Worm (Caenorhabditis elegans) whole organism, mixed stage, embryonic: ENCODE measurements around the gene lmtr-3.

Source experiments
- blmp-1 ChIP-seq: fragments of 150-350 bp; optimal IDR thresholded peaks from 2 replicates; lab custom pipeline; 2014; ENCODE audit warnings: missing biosample characterization, missing genetic modification characterization
- ces-1 ChIP-seq: fragments of 150-350 bp; optimal IDR thresholded peaks from 2 replicates; lab custom pipeline; 2014; ENCODE audit warnings: missing biosample characterization, missing genetic modification reagents, missing genetic modification characterization
- ham-2 ChIP-seq: fragments of 200-800 bp; sonication (Bioruptor generic); optimal IDR thresholded peaks from 2 replicates; lab custom pipeline; 2018; ENCODE audit warnings: mild to moderate bottlenecking, missing genetic modification characterization, missing compliant biosample characterization
- mep-1 ChIP-seq: fragments of 150-350 bp; optimal IDR thresholded peaks from 2 replicates; lab custom pipeline; 2017; ENCODE audit warnings: missing biosample characterization, missing genetic modification reagents, missing genetic modification characterization, inconsistent platforms
- nhr-12 ChIP-seq: fragments of 150-350 bp; optimal IDR thresholded peaks from 2 replicates; lab custom pipeline; 2014; ENCODE audit warnings: missing biosample characterization, missing genetic modification characterization
- nhr-28 ChIP-seq: fragments of 150-350 bp; optimal IDR thresholded peaks from 2 replicates; lab custom pipeline; 2014; ENCODE audit warnings: missing biosample characterization, missing genetic modification characterization
- nhr-76 ChIP-seq: sonication (generic microtip); optimal IDR thresholded peaks from 2 replicates; lab custom pipeline; 2017; ENCODE audit warnings: missing biosample characterization, missing genetic modification characterization
- pha-4 ChIP-seq: fragments of 150-350 bp; optimal IDR thresholded peaks from 2 replicates; lab custom pipeline; 2018; ENCODE audit warnings: missing biosample characterization, missing genetic modification reagents, missing genetic modification characterization
- sem-2 ChIP-seq: fragments of 200-800 bp; sonication (Bioruptor generic); optimal IDR thresholded peaks from 2 replicates; lab custom pipeline; 2018; ENCODE audit warnings: mild to moderate bottlenecking, missing genetic modification characterization, missing compliant biosample characterization
- unc-39 ChIP-seq: fragments of 150-350 bp; optimal IDR thresholded peaks from 2 replicates; lab custom pipeline; 2014; ENCODE audit warnings: missing biosample characterization, missing genetic modification characterization
- unc-62 ChIP-seq: fragments of 150-350 bp; optimal IDR thresholded peaks from 2 replicates; lab custom pipeline; 2014; ENCODE audit warnings: missing biosample characterization, missing genetic modification reagents, missing genetic modification characterization
- zip-8 ChIP-seq: fragments of 150-350 bp; optimal IDR thresholded peaks from 2 replicates; lab custom pipeline; 2014; ENCODE audit warnings: missing biosample characterization, missing genetic modification characterization
- ztf-11 ChIP-seq: fragments of 150-350 bp; optimal IDR thresholded peaks from 2 replicates; lab custom pipeline; 2014; ENCODE audit warnings: missing biosample characterization, missing genetic modification characterization

- TF ChIP-seq zip-8 (no peak), pha-4 (tag; lab: Kevin White, UChicago) (no peak), unc-39 (tag; lab: Kevin White, UChicago) (no peak), ham-2 (no peak), blmp-1 (no peak), ztf-11 (no peak), nhr-12 (tag; lab: Kevin White, UChicago) (no peak), nhr-76 (tag; lab: Kevin White, UChicago) (no peak), sem-2 (no peak), nhr-28 (tag; lab: Kevin White, UChicago) (no peak), ces-1 (GFP tag; lab: Kevin White, UChicago) (no peak), mep-1 (tag; lab: Kevin White, UChicago) (no peak), unc-62 (GFP tag; lab: Kevin White, UChicago) (no peak)
These were observed 19.6 kb upstream of the lmtr-3 start for ce11 chrV:11104408-11104807.
